In the genomic region with DNA sequence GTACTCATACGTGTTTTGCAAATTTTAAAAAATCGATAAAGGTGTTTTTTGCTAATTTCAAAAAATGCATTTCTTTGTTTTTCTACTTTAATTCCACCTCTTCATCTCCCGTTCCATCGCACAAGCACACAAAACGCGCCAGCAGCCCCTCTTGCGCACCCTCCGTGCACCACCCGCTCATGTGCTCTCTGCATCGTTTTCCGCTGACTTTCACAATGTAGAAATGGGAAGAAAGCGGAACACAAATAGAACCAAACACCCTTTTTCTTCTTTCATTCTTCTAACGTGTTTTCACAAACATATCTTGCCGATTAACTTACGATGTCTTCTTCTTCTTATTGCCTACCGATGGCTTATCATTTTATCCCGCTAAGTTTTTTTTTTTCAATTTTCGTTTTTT, we compare ENCODE assay signal across 1 worm cellular context.
A peak's percentile ranks its signal among the peaks of the same experiment; 100 is the strongest.
TF ChIP-seq lines count a peak whose summit lies in the region.

No protein-coding gene starts in this region.

TF ChIP-seq in whole organism, L4 larva, 104 proteins besides CTCF, POLR2A, EP300 and RAD21 (continued from another document):
- TF ChIP-seq nhr-77 (tag; optimal IDR thresholded peaks at IDR 0.05; lab: Kevin White, UChicago), result peak; percentile 75
- TF ChIP-seq pqm-1 (tag; optimal IDR thresholded peaks at IDR 0.05; lab: Kevin White, UChicago), result peak; percentile 16
- peak; percentile 87 for TF ChIP-seq rbr-2 (tag; optimal IDR thresholded peaks at IDR 0.05; lab: Kevin White, UChicago)
- TF ChIP-seq nhr-28 (tag; optimal IDR thresholded peaks at IDR 0.05; lab: Kevin White, UChicago), result peak; percentile 76
- peak in 1 of 2 experiments; percentile 59 for TF ChIP-seq daf-16 (GFP tag; optimal IDR thresholded peaks at IDR 0.05; lab: Kevin White, UChicago)
- TF ChIP-seq daf-16 (tag; optimal IDR thresholded peaks at IDR 0.05; lab: Kevin White, UChicago), result peak; percentile 35
- TF ChIP-seq ceh-44 (GFP tag; IDR thresholded peaks at IDR 0.05; lab: Robert Waterston, UW), result 0 out of 2 replicates have a peak, but pooled peaks have one; percentile 32
- no peak for TF ChIP-seq ceh-32 (tag; optimal IDR thresholded peaks at IDR 0.05; lab: Kevin White, UChicago; ENCODE audit: poor library complexity)
- TF ChIP-seq daf-12 (tag; optimal IDR thresholded peaks at IDR 0.05; lab: Kevin White, UChicago), result no peak
- TF ChIP-seq hlh-11 (tag; optimal IDR thresholded peaks at IDR 0.05; lab: Kevin White, UChicago), result peak; percentile 93
- no peak for TF ChIP-seq fos-1 (tag; optimal IDR thresholded peaks at IDR 0.05; lab: Kevin White, UChicago)
- peak; percentile 57; the same call in 1 of the 2 replicates for TF ChIP-seq lin-1 (GFP tag; IDR thresholded peaks at IDR 0.05; lab: Robert Waterston, UW)
- peak; percentile 26 for TF ChIP-seq ztf-7 (tag; optimal IDR thresholded peaks at IDR 0.05; lab: Kevin White, UChicago)
- TF ChIP-seq dpl-1 (GFP tag; optimal IDR thresholded peaks at IDR 0.05; lab: Kevin White, UChicago), result peak; percentile 69
- TF ChIP-seq nhr-41 (GFP tag; IDR thresholded peaks at IDR 0.05; lab: Robert Waterston, UW), result no peak
- no peak for TF ChIP-seq nhr-76 (tag; optimal IDR thresholded peaks at IDR 0.05; lab: Kevin White, UChicago)
- no peak for TF ChIP-seq unc-39 (tag; optimal IDR thresholded peaks at IDR 0.05; lab: Kevin White, UChicago)
- no peak for TF ChIP-seq snpc-4 (tag; optimal IDR thresholded peaks at IDR 0.05; lab: Kevin White, UChicago)
- no peak for TF ChIP-seq attf-4 (tag; optimal IDR thresholded peaks at IDR 0.05; lab: Kevin White, UChicago)
- TF ChIP-seq ZK546.5 (tag; optimal IDR thresholded peaks at IDR 0.05; lab: Kevin White, UChicago), result no peak
- no peak for TF ChIP-seq F26F4.8 (GFP tag; conservative IDR thresholded peaks at IDR 0.05; lab: Robert Waterston, UW)
- TF ChIP-seq nhr-25 (tag; optimal IDR thresholded peaks at IDR 0.05; lab: Kevin White, UChicago; ENCODE audit: borderline replicate concordance, insufficient read depth), result peak; percentile 41
- TF ChIP-seq mxl-3 (GFP tag; optimal IDR thresholded peaks at IDR 0.05; lab: Kevin White, UChicago), result peak; percentile 87
- no peak for TF ChIP-seq lin-39 (tag; optimal IDR thresholded peaks at IDR 0.05; lab: Kevin White, UChicago)
- TF ChIP-seq T20F7.1 (GFP tag; optimal IDR thresholded peaks at IDR 0.05; lab: Kevin White, UChicago), result peak; percentile 67
- no peak for TF ChIP-seq dmd-8 (GFP tag; IDR thresholded peaks at IDR 0.05; lab: Robert Waterston, UW)
- no peak for TF ChIP-seq nhr-111 (GFP tag; optimal IDR thresholded peaks at IDR 0.05; lab: Kevin White, UChicago)
TF ChIP-seq in whole organism, L4 larva: peak in this region for 49.
